Fruit fly (Drosophila melanogaster): Measurements from ENCODE around the gene Nmdar1.

DNA sequence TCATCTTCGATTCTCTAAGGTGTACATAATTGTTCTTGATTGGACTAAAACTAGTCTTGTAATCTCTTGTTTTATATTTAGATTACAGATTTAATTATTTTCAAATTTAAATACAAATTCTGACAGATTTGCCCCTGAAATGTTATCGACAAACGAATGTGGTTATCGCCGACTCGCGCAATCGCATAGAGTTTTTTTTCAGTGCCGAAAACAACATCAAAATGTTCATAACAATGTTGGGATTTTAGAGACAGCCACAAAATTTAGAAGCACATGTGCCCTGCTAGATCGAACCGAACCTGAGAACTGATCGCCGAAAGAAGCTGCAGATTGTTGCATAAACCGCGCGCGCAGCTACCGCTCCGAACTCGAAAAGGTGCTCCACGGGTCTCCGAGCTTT lies 55.5 kb downstream of the Nmdar1 start, which contains the start of gene POLDIP2:
- TF ChIP-seq CG10348 (GFP tag; IDR thresholded peaks at IDR 0.05) (no peak), fd96Ca (GFP tag; IDR thresholded peaks at IDR 0.05) (no peak), D1 (tag; optimal IDR thresholded peaks at IDR 0.05) (no peak), Ets98B (GFP tag; IDR thresholded peaks at IDR 0.05) (no peak), gl (tag; optimal IDR thresholded peaks at IDR 0.05) (no peak), Snoo (tag; optimal IDR thresholded peaks at IDR 0.05) (no peak), CG32121 (GFP tag; IDR thresholded peaks at IDR 0.05) (no peak), CG9948 (tag; optimal IDR thresholded peaks at IDR 0.05) (no peak), CG13204 (GFP tag; optimal IDR thresholded peaks at IDR 0.05) (no peak)

Data from whole organism, pupa.